Fruit fly (Drosophila melanogaster) whole organism, embryonic: ENCODE measurements around the gene flr.
A peak's percentile ranks its signal among the peaks of the same experiment; 100 is the strongest.

Source experiments
- Ada2b ChIP-seq: fragments of 200-800 bp; sonication (Bioruptor generic); IDR thresholded peaks from 2 replicates; pipeline ENCODE4 v1.3.6; 2022; ENCODE audit warnings: missing biosample characterization, missing genetic modification characterization
- CG10147 ChIP-seq: fragments of 200-800 bp; sonication (Bioruptor generic); optimal IDR thresholded peaks from 2 replicates; lab custom pipeline; 2019; ENCODE audit warnings: missing biosample characterization, mild to moderate bottlenecking, missing genetic modification characterization, moderate library complexity
- CG10267 ChIP-seq: fragments of 200-800 bp; sonication (Bioruptor generic); optimal IDR thresholded peaks from 2 replicates; lab custom pipeline; 2018; ENCODE audit warnings: missing biosample characterization, mild to moderate bottlenecking, missing genetic modification characterization, moderate library complexity
- CG12071 ChIP-seq: fragments of 200-800 bp; sonication (Bioruptor generic); optimal IDR thresholded peaks from 3 replicates; lab custom pipeline; 2018; ENCODE audit warnings: missing biosample characterization, mild to moderate bottlenecking, missing genetic modification characterization
- CG12104 ChIP-seq: fragments of 200-800 bp; sonication (Bioruptor generic); optimal IDR thresholded peaks from 3 replicates; lab custom pipeline; 2016; ENCODE audit warnings: missing biosample characterization, missing genetic modification characterization
- CG12769 ChIP-seq: fragments of 200-800 bp; sonication (Bioruptor generic); optimal IDR thresholded peaks from 2 replicates; lab custom pipeline; 2019; ENCODE audit warnings: missing biosample characterization, mild to moderate bottlenecking, missing genetic modification characterization, moderate library complexity
- CG17612 ChIP-seq: fragments of 200-800 bp; sonication (Bioruptor generic); IDR thresholded peaks from 2 replicates; pipeline ENCODE4 v1.3.6; 2022; ENCODE audit warnings: missing biosample characterization, missing genetic modification characterization
- CG2712 ChIP-seq: fragments of 200-800 bp; optimal IDR thresholded peaks from 3 replicates; lab custom pipeline; 2019; ENCODE audit warnings: missing biosample characterization, mild to moderate bottlenecking, missing genetic modification characterization, moderate library complexity
- CG3281 ChIP-seq: fragments of 200-800 bp; sonication (Bioruptor generic); optimal IDR thresholded peaks from 3 replicates; lab custom pipeline; 2017; ENCODE audit warnings: missing biosample characterization, mild to moderate bottlenecking, missing genetic modification characterization
- CG3995 ChIP-seq: fragments of 200-800 bp; sonication (Bioruptor generic); optimal IDR thresholded peaks from 3 replicates; lab custom pipeline; 2016; ENCODE audit warnings: missing biosample characterization, missing genetic modification characterization
- CG42726 ChIP-seq: fragments of 200-800 bp; sonication (Bioruptor generic); IDR thresholded peaks from 2 replicates; pipeline ENCODE4 v1.3.6; 2022; ENCODE audit warnings: missing biosample characterization, missing genetic modification characterization; ENCODE audit not compliant: partially characterized antibody
- CG4282 ChIP-seq: fragments of 200-800 bp; sonication (Bioruptor generic); optimal IDR thresholded peaks from 2 replicates; lab custom pipeline; 2016; ENCODE audit warnings: missing biosample characterization, missing genetic modification characterization
- CG5245 ChIP-seq: fragments of 200-800 bp; sonication (Bioruptor generic); optimal IDR thresholded peaks from 3 replicates; lab custom pipeline; 2016; ENCODE audit warnings: missing biosample characterization, missing genetic modification characterization
- CG6175 ChIP-seq: fragments of 200-800 bp; sonication (Bioruptor generic); IDR thresholded peaks from 3 replicates; pipeline ENCODE4 v1.3.6; 2022; ENCODE audit warnings: missing biosample characterization, missing genetic modification characterization
- CG8281 ChIP-seq: fragments of 200-800 bp; sonication (Bioruptor generic); optimal IDR thresholded peaks from 2 replicates; lab custom pipeline; 2018; ENCODE audit warnings: missing biosample characterization, mild to moderate bottlenecking, missing genetic modification characterization, moderate library complexity
- CG8388 ChIP-seq: fragments of 200-800 bp; sonication (Bioruptor generic); optimal IDR thresholded peaks from 2 replicates; lab custom pipeline; 2019; ENCODE audit warnings: missing biosample characterization, mild to moderate bottlenecking, missing genetic modification characterization, moderate library complexity
- CG9609 ChIP-seq: fragments of 200-800 bp; sonication (Bioruptor generic); optimal IDR thresholded peaks from 3 replicates; lab custom pipeline; 2016; ENCODE audit warnings: missing biosample characterization, missing genetic modification characterization
- D19A ChIP-seq: fragments of 200-800 bp; optimal IDR thresholded peaks from 3 replicates; lab custom pipeline; 2019; ENCODE audit warnings: missing biosample characterization, mild to moderate bottlenecking, missing genetic modification characterization, moderate library complexity
- Dbx ChIP-seq: fragments of 200-800 bp; sonication (Bioruptor generic); IDR thresholded peaks from 3 replicates; pipeline ENCODE4 v1.3.6; 2022; ENCODE audit warnings: missing biosample characterization, missing genetic modification characterization
- Dek ChIP-seq: fragments of 200-800 bp; sonication (Bioruptor generic); optimal IDR thresholded peaks from 3 replicates; lab custom pipeline; 2019; ENCODE audit warnings: missing biosample characterization, mild to moderate bottlenecking, missing genetic modification characterization, moderate library complexity
- Fer2 ChIP-seq: fragments of 200-800 bp; sonication (Bioruptor generic); optimal IDR thresholded peaks from 2 replicates; lab custom pipeline; 2018; ENCODE audit warnings: missing biosample characterization, mild to moderate bottlenecking, missing genetic modification characterization, moderate library complexity
- Hand ChIP-seq: fragments of 200-800 bp; sonication (Bioruptor generic); optimal IDR thresholded peaks from 2 replicates; lab custom pipeline; 2017; ENCODE audit warnings: mild to moderate bottlenecking, missing biosample characterization, missing genetic modification reagents, missing genetic modification characterization
- HmgD ChIP-seq: fragments of 200-800 bp; sonication (Bioruptor generic); optimal IDR thresholded peaks from 3 replicates; lab custom pipeline; 2016; ENCODE audit warnings: missing biosample characterization, missing genetic modification characterization
- Jarid2 ChIP-seq: fragments of 200-800 bp; sonication (Bioruptor generic); optimal IDR thresholded peaks from 3 replicates; lab custom pipeline; 2017; ENCODE audit warnings: mild to moderate bottlenecking, missing biosample characterization, missing genetic modification reagents, missing genetic modification characterization
- Lhr ChIP-seq: fragments of 200-800 bp; sonication (Bioruptor generic); optimal IDR thresholded peaks from 3 replicates; lab custom pipeline; 2017; ENCODE audit warnings: mild to moderate bottlenecking, missing biosample characterization, missing genetic modification reagents, missing genetic modification characterization
- Mad ChIP-seq: fragments of 200-800 bp; sonication (Bioruptor generic); optimal IDR thresholded peaks from 2 replicates; lab custom pipeline; 2016; ENCODE audit warnings: missing biosample characterization, missing genetic modification characterization
- Scr ChIP-seq: fragments of 200-800 bp; sonication (Bioruptor generic); IDR thresholded peaks from 2 replicates; pipeline ENCODE4 v1.3.6; 2022; ENCODE audit warnings: missing biosample characterization, missing genetic modification characterization; ENCODE audit not compliant: partially characterized antibody
- Side ChIP-seq: fragments of 200-800 bp; sonication (Bioruptor generic); optimal IDR thresholded peaks from 2 replicates; lab custom pipeline; 2016; ENCODE audit warnings: missing biosample characterization, missing genetic modification characterization
- Taf1 ChIP-seq: fragments of 200-800 bp; sonication (Bioruptor generic); IDR thresholded peaks from 2 replicates; pipeline ENCODE4 v1.3.6; 2022; ENCODE audit warnings: missing biosample characterization, missing genetic modification characterization
- Tbp ChIP-seq: fragments of >200 bp; optimal IDR thresholded peaks from 2 replicates; lab custom pipeline; 2018; ENCODE audit warnings: missing biosample characterization, missing genetic modification characterization
- Xbp1 ChIP-seq: fragments of 200-800 bp; sonication (Bioruptor generic); optimal IDR thresholded peaks from 3 replicates; lab custom pipeline; 2016; ENCODE audit warnings: missing biosample characterization, mild to moderate bottlenecking, missing genetic modification characterization
- YL-1 ChIP-seq: fragments of 200-800 bp; sonication (Bioruptor generic); optimal IDR thresholded peaks from 3 replicates; lab custom pipeline; 2017; ENCODE audit warnings: missing biosample characterization, mild to moderate bottlenecking, missing genetic modification characterization
- crp ChIP-seq, 2 experiments: fragments of 200-800 bp; sonication (Bioruptor generic); optimal IDR thresholded peaks; 2 replicates in 1 of 2; 3 replicates in 1 of 2; lab custom pipeline; 2017; ENCODE audit warnings: missing biosample characterization in 2 of 2, missing genetic modification characterization in 2 of 2, mild to moderate bottlenecking in 1 of 2, moderate library complexity in 1 of 2
- da ChIP-seq: fragments of 200-800 bp; sonication (Bioruptor generic); optimal IDR thresholded peaks from 2 replicates; lab custom pipeline; 2016; ENCODE audit warnings: missing biosample characterization, missing genetic modification characterization
- dati ChIP-seq: fragments of 200-800 bp; sonication (Bioruptor generic); IDR thresholded peaks from 2 replicates; pipeline ENCODE4 v1.3.6; 2022; ENCODE audit warnings: missing biosample characterization, missing genetic modification characterization
- fd64A ChIP-seq: fragments of 200-800 bp; sonication (Bioruptor generic); optimal IDR thresholded peaks from 3 replicates; lab custom pipeline; 2018; ENCODE audit warnings: missing biosample characterization, mild to moderate bottlenecking, missing genetic modification characterization
- fd96Cb ChIP-seq: fragments of 200-800 bp; sonication (Bioruptor generic); optimal IDR thresholded peaks from 2 replicates; lab custom pipeline; 2018; ENCODE audit warnings: missing biosample characterization, mild to moderate bottlenecking, missing genetic modification characterization, moderate library complexity
- ind ChIP-seq: fragments of 200-800 bp; sonication (Bioruptor generic); optimal IDR thresholded peaks from 3 replicates; lab custom pipeline; 2016; ENCODE audit warnings: missing biosample characterization, missing genetic modification characterization
- knrl ChIP-seq: fragments of 200-800 bp; sonication (Bioruptor generic); IDR thresholded peaks from 3 replicates; pipeline ENCODE4 v1.3.6; 2022; ENCODE audit warnings: missing biosample characterization, missing genetic modification characterization; ENCODE audit not compliant: partially characterized antibody
- maf-S ChIP-seq: fragments of 200-800 bp; sonication (Bioruptor generic); optimal IDR thresholded peaks from 2 replicates; lab custom pipeline; 2016; ENCODE audit warnings: missing biosample characterization, missing genetic modification characterization
- mam ChIP-seq: fragments of 200-800 bp; sonication (Bioruptor generic); optimal IDR thresholded peaks from 3 replicates; lab custom pipeline; 2016; ENCODE audit warnings: missing biosample characterization, missing genetic modification characterization
- mld ChIP-seq: fragments of 200-800 bp; sonication (Bioruptor generic); IDR thresholded peaks from 3 replicates; pipeline ENCODE4 v1.3.6; 2022; ENCODE audit warnings: missing biosample characterization, missing genetic modification characterization; ENCODE audit not compliant: partially characterized antibody
- nerfin-1 ChIP-seq: fragments of 200-800 bp; sonication (Bioruptor generic); optimal IDR thresholded peaks from 3 replicates; lab custom pipeline; 2019; ENCODE audit warnings: missing biosample characterization, mild to moderate bottlenecking, missing genetic modification characterization, moderate library complexity
- run ChIP-seq: fragments of 200-800 bp; sonication (Bioruptor generic); optimal IDR thresholded peaks from 3 replicates; lab custom pipeline; 2018; ENCODE audit warnings: missing biosample characterization, mild to moderate bottlenecking, missing genetic modification characterization
- sc ChIP-seq, 3 experiments: fragments of >200 bp in 2 of 3; fragments of 200-800 bp in 1 of 3; sonication (Bioruptor generic) in 1 of 3; optimal IDR thresholded peaks; 2 replicates in 2 of 3; 3 replicates in 1 of 3; lab custom pipeline; 2017; ENCODE audit warnings: mild to moderate bottlenecking in 1 of 3, missing biosample characterization in 1 of 3, missing genetic modification characterization in 1 of 3, missing genetic modification reagents in 1 of 3
- sisA ChIP-seq: fragments of 200-800 bp; sonication (Bioruptor generic); IDR thresholded peaks from 2 replicates; pipeline ENCODE4 v1.3.6; 2022; ENCODE audit warnings: missing biosample characterization, missing genetic modification characterization
- slou ChIP-seq: fragments of 200-800 bp; sonication (Bioruptor generic); optimal IDR thresholded peaks from 3 replicates; lab custom pipeline; 2016; ENCODE audit warnings: missing biosample characterization, missing genetic modification characterization
- sr ChIP-seq: fragments of 200-800 bp; sonication (Bioruptor generic); IDR thresholded peaks from 3 replicates; pipeline ENCODE4 v1.3.6; 2022; ENCODE audit warnings: missing biosample characterization, missing genetic modification characterization
- usp ChIP-seq: fragments of >200 bp; optimal IDR thresholded peaks from 2 replicates; lab custom pipeline; 2017; ENCODE audit warnings: missing biosample characterization, missing genetic modification characterization
- zen2 ChIP-seq: fragments of 200-800 bp; sonication (Bioruptor generic); IDR thresholded peaks from 3 replicates; pipeline ENCODE4 v1.3.6; 2022; ENCODE audit warnings: missing biosample characterization, missing genetic modification characterization; ENCODE audit not compliant: partially characterized antibody
- zfh2 ChIP-seq: fragments of 200-800 bp; sonication (Bioruptor generic); optimal IDR thresholded peaks from 2 replicates; lab custom pipeline; 2016; ENCODE audit warnings: missing biosample characterization, missing genetic modification characterization

flr gene

dm6 chr3L:13442400-13442799, 29.8 kb downstream of the flr start, which contains the start of gene cmb (continued):
- TF ChIP-seq CG3995 (GFP tag; lab: Kevin White, UChicago) (no peak), sisA (GFP tag; lab: Robert Waterston, UW) (no peak), mam (no peak), nerfin-1 (tag; lab: Kevin White, UChicago) (no peak), Hand (no peak), knrl (GFP tag; lab: Robert Waterston, UW) (no peak), sr (GFP tag; lab: Robert Waterston, UW) (no peak), Xbp1 (GFP tag; lab: Kevin White, UChicago) (no peak), Lhr (GFP tag; lab: Kevin White, UChicago) (peak; percentile 17), CG42726 (GFP tag; lab: Robert Waterston, UW) (no peak), CG12104 (GFP tag; lab: Kevin White, UChicago) (no peak), HmgD (no peak), CG6175 (GFP tag; lab: Robert Waterston, UW) (no peak), dati (GFP tag; lab: Robert Waterston, UW) (no peak), zfh2 (GFP tag; lab: Kevin White, UChicago) (no peak), CG2712 (tag; lab: Kevin White, UChicago) (peak; percentile 47), CG10147 (GFP tag; lab: Kevin White, UChicago) (no peak), CG12071 (GFP tag; lab: Kevin White, UChicago) (no peak), fd64A (GFP tag; lab: Kevin White, UChicago) (no peak), Mad (no peak), Dek (tag; lab: Kevin White, UChicago) (no peak), CG9609 (GFP tag; lab: Kevin White, UChicago) (no peak), YL-1 (peak; percentile 53), crp (GFP tag; optimal IDR thresholded peaks at IDR 0.05; lab: Kevin White, UChicago) (peak; percentile 61 to 94), fd96Cb (tag; lab: Kevin White, UChicago) (no peak), CG12769 (no peak), Jarid2 (GFP tag; lab: Kevin White, UChicago) (no peak), Taf1 (GFP tag; lab: Robert Waterston, UW) (no peak), Fer2 (no peak), slou (no peak), CG10267 (peak; percentile 19), da (GFP tag; lab: Kevin White, UChicago) (no peak), maf-S (GFP tag; lab: Kevin White, UChicago) (no peak), Scr (GFP tag; lab: Robert Waterston, UW) (0 out of 2 replicates have a peak, but pooled peaks have one; percentile 16), Ada2b (GFP tag; lab: Robert Waterston, UW) (no peak), usp (GFP tag; lab: Kevin White, UChicago) (no peak), CG8281 (no peak), sc (optimal IDR thresholded peaks at IDR 0.05; lab: Kevin White, UChicago) (no peak), sc (GFP tag; optimal IDR thresholded peaks at IDR 0.05; lab: Kevin White, UChicago) (no peak), CG17612 (no peak), run (tag; lab: Kevin White, UChicago) (no peak), mld (GFP tag; lab: Robert Waterston, UW) (no peak), CG5245 (GFP tag; lab: Kevin White, UChicago) (no peak), D19A (tag; lab: Kevin White, UChicago) (no peak), zen2 (GFP tag; lab: Robert Waterston, UW) (no peak), ind (GFP tag; lab: Kevin White, UChicago) (no peak), CG8388 (no peak), CG3281 (GFP tag; lab: Kevin White, UChicago) (peak; percentile 52), CG4282 (no peak), Dbx (GFP tag; lab: Robert Waterston, UW) (no peak), Side (GFP tag; lab: Kevin White, UChicago) (no peak), Tbp (GFP tag; lab: Kevin White, UChicago) (no peak)
